Worm (Caenorhabditis elegans) whole organism, midembryonic: Measurements from ENCODE around the gene M18.3.

Experiments used
- cog-1 ChIP-seq: sonication (generic microtip); optimal IDR thresholded peaks from 2 replicates; lab custom pipeline; 2016; ENCODE audit warnings: missing genetic modification characterization, missing compliant biosample characterization
- klf-2 ChIP-seq: fragments of 200-800 bp; sonication (Bioruptor generic); conservative IDR thresholded peaks from 2 replicates; pipeline ENCODE4 v1.3.6; 2022; ENCODE audit warnings: missing genetic modification reagents, missing genetic modification characterization, missing compliant biosample characterization
- ref-1 ChIP-seq: fragments of 200-800 bp; sonication (Bioruptor generic); conservative IDR thresholded peaks from 2 replicates; pipeline ENCODE4 v1.3.6; 2022; ENCODE audit warnings: missing genetic modification reagents, missing genetic modification characterization, missing compliant biosample characterization
- ztf-23 ChIP-seq: fragments of 200-800 bp; sonication (Bioruptor generic); IDR thresholded peaks from 2 replicates; pipeline ENCODE4 v1.3.6; 2022; ENCODE audit warnings: missing genetic modification reagents, missing genetic modification characterization, missing compliant biosample characterization
- ztf-29 ChIP-seq: fragments of 200-800 bp; sonication (Bioruptor generic); IDR thresholded peaks from 2 replicates; pipeline ENCODE4 v1.3.6; 2022; ENCODE audit warnings: missing genetic modification reagents, missing genetic modification characterization, missing compliant biosample characterization

DNA sequence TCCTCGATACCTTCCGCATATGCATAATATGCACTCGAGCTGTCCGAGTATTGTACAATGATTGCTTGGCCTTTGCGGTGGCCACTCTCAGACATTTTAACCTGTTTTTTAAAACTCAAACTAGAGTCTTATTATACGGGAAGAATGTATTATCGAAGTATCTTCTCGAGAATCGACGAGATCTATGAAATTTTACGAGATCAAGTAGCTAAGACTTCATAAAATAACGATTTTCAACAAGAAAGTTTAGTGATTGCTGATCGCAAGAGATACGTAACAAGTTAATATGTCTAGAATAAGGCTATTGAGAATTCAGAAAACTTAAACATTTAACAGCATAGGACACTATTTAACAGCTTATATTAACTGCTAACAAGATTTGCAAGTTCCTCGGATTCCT lies 37.6 kb downstream of the M18.3 start, which contains the start of gene B0001.5:
- TF ChIP-seq ref-1 (GFP tag; lab: Robert Waterston, UW) (no peak), cog-1 (no peak), klf-2 (GFP tag; lab: Robert Waterston, UW) (no peak), ztf-23 (GFP tag; lab: Robert Waterston, UW) (no peak), ztf-29 (GFP tag; lab: Robert Waterston, UW) (no peak)
